Fruit fly (Drosophila melanogaster) whole organism, embryonic: Measurements from ENCODE around the gene CG45428.

Source experiments
- CG7963 ChIP-seq: fragments of 200-800 bp; sonication (Bioruptor generic); IDR thresholded peaks from 3 replicates; pipeline ENCODE4 v1.3.6; 2022; ENCODE audit warnings: missing biosample characterization, missing genetic modification characterization; ENCODE audit not compliant: partially characterized antibody
- Chrac-16 ChIP-seq: fragments of 200-800 bp; sonication (Bioruptor generic); optimal IDR thresholded peaks from 3 replicates; lab custom pipeline; 2016; ENCODE audit warnings: missing biosample characterization, missing genetic modification characterization
- Eip74EF ChIP-seq, 2 experiments: fragments of 200-800 bp in 1 of 2; fragments of >200 bp in 1 of 2; sonication (Bioruptor generic) in 1 of 2; optimal IDR thresholded peaks; 2 replicates each; lab custom pipeline; 2017 to 2019; ENCODE audit warnings: missing biosample characterization in 2 of 2, missing genetic modification characterization in 2 of 2, mild to moderate bottlenecking in 1 of 2, moderate library complexity in 1 of 2
- Gug ChIP-seq: fragments of 200-800 bp; sonication (Bioruptor generic); IDR thresholded peaks from 4 replicates; pipeline ENCODE4 v1.3.6; 2022; ENCODE audit warnings: missing biosample characterization, missing genetic modification characterization
- gem ChIP-seq: fragments of 200-800 bp; sonication (Bioruptor generic); optimal IDR thresholded peaks from 2 replicates; lab custom pipeline; 2019; ENCODE audit warnings: missing biosample characterization, mild to moderate bottlenecking, missing genetic modification characterization, moderate library complexity
- kay ChIP-seq: fragments of 200-800 bp; sonication (Bioruptor generic); optimal IDR thresholded peaks from 2 replicates; lab custom pipeline; 2016; ENCODE audit warnings: missing biosample characterization, missing genetic modification characterization
- luna ChIP-seq: fragments of 200-800 bp; sonication (Bioruptor generic); optimal IDR thresholded peaks from 2 replicates; lab custom pipeline; 2016; ENCODE audit warnings: missing biosample characterization, missing genetic modification characterization

DNA sequence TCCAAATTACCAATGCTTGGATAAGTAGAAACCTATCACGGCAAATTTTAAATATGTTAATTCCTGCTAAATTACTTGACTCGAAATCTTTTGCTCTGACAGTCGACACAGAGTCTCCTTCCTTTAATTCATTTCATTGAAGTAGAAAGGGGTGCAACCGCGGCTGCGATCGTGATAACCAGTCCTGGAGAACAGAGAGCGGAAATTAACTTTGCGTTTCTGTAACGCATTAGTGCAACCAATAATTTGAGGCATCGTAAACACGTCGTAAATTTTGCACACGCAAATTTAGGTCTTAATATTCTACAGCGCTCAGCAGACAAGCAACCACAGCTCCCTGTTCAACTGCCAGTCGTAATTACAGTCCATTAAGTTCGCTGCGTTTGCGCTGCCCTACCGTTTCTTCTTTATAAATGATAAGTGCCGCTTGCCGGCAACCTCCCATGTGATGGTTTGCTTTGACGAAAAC, 19.2 kb upstream of the CG45428 start, which contains the start of gene CG32459:
- no peak for TF ChIP-seq kay (GFP tag; lab: Kevin White, UChicago)
- TF ChIP-seq luna (GFP tag; lab: Kevin White, UChicago), result no peak
- TF ChIP-seq gem, result no peak
- no peak for TF ChIP-seq Gug (GFP tag; lab: Robert Waterston, UW)
- TF ChIP-seq CG7963, result no peak
- TF ChIP-seq Chrac-16, result no peak
- TF ChIP-seq Eip74EF (GFP tag; optimal IDR thresholded peaks at IDR 0.05; lab: Kevin White, UChicago), result no peak
